Worm (Caenorhabditis elegans) whole organism, young adult: Measurements from ENCODE around the gene htrl-1.

Experiments
- ama-1 ChIP-seq, 3 experiments: fragments of 150-350 bp in 1 of 3; sonication (generic microtip) in 2 of 3; optimal IDR thresholded peaks; 2 replicates each; lab custom pipeline; 2014 to 2018; ENCODE audit warnings: missing biosample characterization in 2 of 3, missing genetic modification characterization in 2 of 3, missing genetic modification reagents in 2 of 3
- egl-44 ChIP-seq: fragments of 200-800 bp; sonication (Bioruptor generic); IDR thresholded peaks from 2 replicates; pipeline ENCODE4 v1.3.6; 2022; ENCODE audit warnings: missing genetic modification reagents, missing genetic modification characterization, missing compliant biosample characterization
- ekl-4 ChIP-seq: fragments of 200-800 bp; sonication (Bioruptor generic); IDR thresholded peaks from 2 replicates; pipeline ENCODE4 v1.3.6; 2022; ENCODE audit warnings: missing genetic modification reagents, missing genetic modification characterization, missing compliant biosample characterization
- fkh-3 ChIP-seq: sonication (generic microtip); optimal IDR thresholded peaks from 2 replicates; lab custom pipeline; 2016; ENCODE audit warnings: mild to moderate bottlenecking, missing genetic modification characterization, missing compliant biosample characterization
- hlh-12 ChIP-seq: sonication (generic microtip); optimal IDR thresholded peaks from 2 replicates; lab custom pipeline; 2016; ENCODE audit warnings: missing genetic modification characterization, missing compliant biosample characterization
- madf-8 ChIP-seq: fragments of 200-800 bp; sonication (Bioruptor generic); conservative IDR thresholded peaks from 2 replicates; pipeline ENCODE4 v1.3.6; 2022; ENCODE audit warnings: missing genetic modification reagents, missing genetic modification characterization, missing compliant biosample characterization
- unc-62 ChIP-seq: fragments of 150-350 bp; optimal IDR thresholded peaks from 2 replicates; lab custom pipeline; 2014; ENCODE audit warnings: missing biosample characterization, missing genetic modification reagents, missing genetic modification characterization

DNA sequence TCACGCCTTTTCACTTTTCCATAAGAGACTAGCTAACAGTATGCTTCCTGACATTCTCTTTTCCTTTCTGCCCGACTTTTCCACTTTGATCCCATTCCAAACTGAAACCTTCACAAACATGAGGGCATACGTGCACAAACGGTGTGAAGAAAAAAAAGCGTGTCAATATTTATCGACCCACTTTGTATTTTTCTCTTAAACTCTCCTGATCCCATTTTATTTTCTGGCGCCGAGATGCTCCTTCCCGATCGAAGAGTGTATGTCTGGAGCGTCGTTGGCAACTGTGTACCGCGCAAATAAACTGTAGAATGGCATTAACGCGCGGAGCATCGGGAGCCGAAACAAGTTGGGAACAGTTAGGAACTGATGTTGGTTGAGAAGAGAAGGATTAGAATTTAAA is 33.4 kb upstream of the htrl-1 start:
- no peak for TF ChIP-seq ekl-4 (GFP tag; lab: Robert Waterston, UW)
- TF ChIP-seq unc-62 (GFP tag; lab: Kevin White, UChicago): no peak
- no peak for TF ChIP-seq fkh-3 (tag; lab: Kevin White, UChicago)
- TF ChIP-seq hlh-12 (tag; lab: Kevin White, UChicago): no peak
- no peak for TF ChIP-seq madf-8 (GFP tag; lab: Robert Waterston, UW)
- no peak for TF ChIP-seq egl-44
- no peak for TF ChIP-seq ama-1 (optimal IDR thresholded peaks at IDR 0.05; lab: Kevin White, UChicago)
- TF ChIP-seq ama-1 (GFP tag; optimal IDR thresholded peaks at IDR 0.05; lab: Kevin White, UChicago): no peak
